Worm (Caenorhabditis elegans): ENCODE data around the gene R09A1.3.

ce11 chrV:1005877-1006276 is 21.0 kb downstream of the R09A1.3 start:
- no peak for TF ChIP-seq ztf-29 (GFP tag; IDR thresholded peaks at IDR 0.05)
- no peak for TF ChIP-seq ref-1 (GFP tag; conservative IDR thresholded peaks at IDR 0.05)
- no peak for TF ChIP-seq ztf-23 (GFP tag; IDR thresholded peaks at IDR 0.05)
- no peak for TF ChIP-seq tab-1 (GFP tag; IDR thresholded peaks at IDR 0.05)
- TF ChIP-seq flt-1 (GFP tag; IDR thresholded peaks at IDR 0.05): no peak
- TF ChIP-seq klf-2 (GFP tag; conservative IDR thresholded peaks at IDR 0.05): no peak
- TF ChIP-seq med-1 (GFP tag; optimal IDR thresholded peaks at IDR 0.05; ENCODE audit: insufficient read depth): no peak
- no peak for TF ChIP-seq T22C8.4 (GFP tag; IDR thresholded peaks at IDR 0.05)

Data from whole organism, midembryonic.